Worm (Caenorhabditis elegans) whole organism, L1 larva: ENCODE data around the gene W07G4.8.

Experiments used
- C16A3.4 ChIP-seq: fragments of 150-350 bp; optimal IDR thresholded peaks from 2 replicates; lab custom pipeline; 2014; ENCODE audit warnings: missing biosample characterization, missing genetic modification characterization
- aha-1 ChIP-seq: fragments of 150-350 bp; optimal IDR thresholded peaks from 2 replicates; lab custom pipeline; 2014; ENCODE audit warnings: missing biosample characterization, missing genetic modification characterization
- alr-1 ChIP-seq: fragments of 200-800 bp; sonication (Bioruptor generic); optimal IDR thresholded peaks from 2 replicates; lab custom pipeline; 2018; ENCODE audit warnings: borderline replicate concordance, mild to moderate bottlenecking, missing genetic modification characterization, missing compliant biosample characterization
- blmp-1 ChIP-seq: fragments of 150-350 bp; optimal IDR thresholded peaks from 2 replicates; lab custom pipeline; 2014; ENCODE audit warnings: missing biosample characterization, missing genetic modification characterization
- ceh-63 ChIP-seq: fragments of 200-800 bp; sonication (Bioruptor generic); optimal IDR thresholded peaks from 2 replicates; lab custom pipeline; 2018; ENCODE audit warnings: mild to moderate bottlenecking, missing genetic modification characterization, missing compliant biosample characterization
- ceh-82 ChIP-seq, 3 experiments: fragments of 150-350 bp in 1 of 3; sonication (generic microtip) in 2 of 3; optimal IDR thresholded peaks; 2 replicates each; lab custom pipeline; 2014 to 2017; ENCODE audit warnings: missing biosample characterization in 3 of 3, missing genetic modification characterization in 3 of 3
- dpl-1 ChIP-seq, 3 experiments: fragments of 150-350 bp in 2 of 3; sonication (generic microtip) in 1 of 3; optimal IDR thresholded peaks; 2 replicates each; lab custom pipeline; 2014 to 2017; ENCODE audit warnings: missing biosample characterization in 3 of 3, missing genetic modification characterization in 3 of 3, missing genetic modification reagents in 3 of 3
- dsc-1 ChIP-seq: sonication (generic microtip); optimal IDR thresholded peaks from 2 replicates; lab custom pipeline; 2016; ENCODE audit warnings: mild to moderate bottlenecking, missing genetic modification characterization, missing compliant biosample characterization
- egl-27 ChIP-seq, 2 experiments: fragments of 150-350 bp in 1 of 2; sonication (generic microtip); optimal IDR thresholded peaks; 3 replicates each; lab custom pipeline; 2017 to 2018; ENCODE audit warnings: missing biosample characterization in 2 of 2, missing genetic modification characterization in 2 of 2, missing genetic modification reagents in 2 of 2
- elt-2 ChIP-seq: sonication (generic microtip); optimal IDR thresholded peaks from 2 replicates; lab custom pipeline; 2016; ENCODE audit warnings: missing genetic modification characterization, mild to moderate bottlenecking, inconsistent platforms, missing compliant biosample characterization, missing genetic modification reagents
- elt-3 ChIP-seq, 6 experiments: fragments of 150-350 bp in 1 of 6; sonication (generic microtip); optimal IDR thresholded peaks; 2 replicates each; lab custom pipeline; 2017 to 2018; ENCODE audit warnings: missing biosample characterization in 6 of 6, missing genetic modification characterization in 6 of 6, inconsistent platforms in 1 of 6
- fkh-10 ChIP-seq: sonication (generic microtip); optimal IDR thresholded peaks from 2 replicates; lab custom pipeline; 2017; ENCODE audit warnings: missing biosample characterization, missing genetic modification reagents, missing genetic modification characterization
- hlh-17 ChIP-seq: fragments of 200-800 bp; sonication (Bioruptor generic); optimal IDR thresholded peaks from 2 replicates; lab custom pipeline; 2018; ENCODE audit warnings: missing genetic modification characterization, mild to moderate bottlenecking, missing compliant biosample characterization, moderate library complexity, borderline replicate concordance
- irx-1 ChIP-seq: sonication (generic microtip); optimal IDR thresholded peaks from 2 replicates; lab custom pipeline; 2016; ENCODE audit warnings: missing genetic modification characterization, missing compliant biosample characterization
- jun-1 ChIP-seq: fragments of 150-350 bp; optimal IDR thresholded peaks from 2 replicates; lab custom pipeline; 2014; ENCODE audit warnings: missing biosample characterization, missing genetic modification reagents, missing genetic modification characterization
- lin-14 ChIP-seq: fragments of 200-800 bp; sonication (Bioruptor generic); optimal IDR thresholded peaks from 2 replicates; lab custom pipeline; 2018; ENCODE audit warnings: mild to moderate bottlenecking, missing genetic modification characterization, moderate library complexity, missing compliant biosample characterization
- lin-35 ChIP-seq, 2 experiments: fragments of 150-350 bp; optimal IDR thresholded peaks; 2 replicates each; lab custom pipeline; 2014; ENCODE audit warnings: missing biosample characterization in 2 of 2, missing genetic modification characterization in 2 of 2, missing genetic modification reagents in 2 of 2
- mab-9 ChIP-seq: fragments of 200-800 bp; sonication (Bioruptor generic); IDR thresholded peaks from 2 replicates; pipeline ENCODE4 v1.3.6; 2022; ENCODE audit warnings: missing genetic modification reagents, missing genetic modification characterization, missing compliant biosample characterization
- mdl-1 ChIP-seq, 2 experiments: fragments of 150-350 bp; optimal IDR thresholded peaks; 2 replicates each; lab custom pipeline; 2014 to 2017; ENCODE audit warnings: missing biosample characterization in 2 of 2, missing genetic modification characterization in 2 of 2, inconsistent platforms in 1 of 2
- mef-2 ChIP-seq: fragments of 150-350 bp; optimal IDR thresholded peaks from 2 replicates; lab custom pipeline; 2014; ENCODE audit warnings: missing biosample characterization, missing genetic modification characterization
- nhr-11 ChIP-seq: fragments of 150-350 bp; optimal IDR thresholded peaks from 2 replicates; lab custom pipeline; 2014; ENCODE audit warnings: missing biosample characterization, missing genetic modification characterization
- nhr-19 ChIP-seq: fragments of 200-800 bp; sonication (Bioruptor generic); conservative IDR thresholded peaks from 2 replicates; pipeline ENCODE4 v1.3.6; 2022; ENCODE audit warnings: missing genetic modification characterization, missing compliant biosample characterization
- nhr-20 ChIP-seq: sonication (generic microtip); optimal IDR thresholded peaks from 2 replicates; lab custom pipeline; 2016; ENCODE audit warnings: mild to moderate bottlenecking, missing genetic modification characterization, missing compliant biosample characterization
- nhr-28 ChIP-seq: fragments of 150-350 bp; optimal IDR thresholded peaks from 2 replicates; lab custom pipeline; 2014; ENCODE audit warnings: missing biosample characterization, missing genetic modification characterization
- nhr-47 ChIP-seq: sonication (generic microtip); optimal IDR thresholded peaks from 2 replicates; lab custom pipeline; 2016; ENCODE audit warnings: mild to moderate bottlenecking, missing genetic modification characterization, moderate library complexity, missing compliant biosample characterization
- nhr-76 ChIP-seq: sonication (generic microtip); optimal IDR thresholded peaks from 2 replicates; lab custom pipeline; 2017; ENCODE audit warnings: missing biosample characterization, missing genetic modification characterization
- nhr-77 ChIP-seq: fragments of 150-350 bp; optimal IDR thresholded peaks from 2 replicates; lab custom pipeline; 2014; ENCODE audit warnings: missing biosample characterization, missing genetic modification characterization
- nhr-84 ChIP-seq: sonication (generic microtip); optimal IDR thresholded peaks from 2 replicates; lab custom pipeline; 2017; ENCODE audit warnings: missing biosample characterization, missing genetic modification characterization
- nhr-90 ChIP-seq: sonication (generic microtip); optimal IDR thresholded peaks from 2 replicates; lab custom pipeline; 2016; ENCODE audit warnings: mild to moderate bottlenecking, missing genetic modification characterization, missing compliant biosample characterization; ENCODE audit not compliant: poor library complexity
- pax-3 ChIP-seq: fragments of 200-800 bp; sonication (Bioruptor generic); optimal IDR thresholded peaks from 2 replicates; lab custom pipeline; 2018; ENCODE audit warnings: mild to moderate bottlenecking, missing genetic modification characterization, moderate library complexity, missing compliant biosample characterization
- snpc-4 ChIP-seq: fragments of 150-350 bp; optimal IDR thresholded peaks from 2 replicates; lab custom pipeline; 2014; ENCODE audit warnings: missing biosample characterization, missing genetic modification characterization
- snu-23 ChIP-seq: sonication (generic microtip); optimal IDR thresholded peaks from 2 replicates; lab custom pipeline; 2016; ENCODE audit warnings: missing genetic modification characterization, missing compliant biosample characterization
- sox-4 ChIP-seq: sonication (generic microtip); optimal IDR thresholded peaks from 2 replicates; lab custom pipeline; 2016; ENCODE audit warnings: missing genetic modification characterization, missing compliant biosample characterization
- sptf-1 ChIP-seq: fragments of 150-350 bp; optimal IDR thresholded peaks from 2 replicates; lab custom pipeline; 2014; ENCODE audit warnings: missing biosample characterization, missing genetic modification characterization
- swsn-7 ChIP-seq: sonication (generic microtip); optimal IDR thresholded peaks from 2 replicates; lab custom pipeline; 2016; ENCODE audit warnings: missing genetic modification characterization, missing compliant biosample characterization
- tbx-2 ChIP-seq: sonication (generic microtip); optimal IDR thresholded peaks from 2 replicates; lab custom pipeline; 2016; ENCODE audit warnings: missing genetic modification characterization, missing compliant biosample characterization
- unc-30 ChIP-seq: sonication (generic microtip); optimal IDR thresholded peaks from 2 replicates; lab custom pipeline; 2017; ENCODE audit warnings: missing biosample characterization, missing genetic modification characterization
- unc-62 ChIP-seq: fragments of 150-350 bp; optimal IDR thresholded peaks from 2 replicates; lab custom pipeline; 2014; ENCODE audit warnings: missing biosample characterization, missing genetic modification reagents, missing genetic modification characterization
- vab-15 ChIP-seq: sonication (generic microtip); optimal IDR thresholded peaks from 2 replicates; lab custom pipeline; 2017; ENCODE audit warnings: missing genotype, mild to moderate bottlenecking, missing genetic modification characterization, missing compliant biosample characterization
- xbp-1 ChIP-seq: sonication (generic microtip); optimal IDR thresholded peaks from 2 replicates; lab custom pipeline; 2016; ENCODE audit warnings: missing genetic modification characterization, missing compliant biosample characterization
- zag-1 ChIP-seq: fragments of 150-350 bp; optimal IDR thresholded peaks from 2 replicates; lab custom pipeline; 2014; ENCODE audit warnings: missing biosample characterization, missing genetic modification characterization
- zip-4 ChIP-seq: fragments of 200-800 bp; sonication (Bioruptor generic); optimal IDR thresholded peaks from 2 replicates; lab custom pipeline; 2018; ENCODE audit warnings: mild to moderate bottlenecking, missing genetic modification characterization, moderate library complexity, missing compliant biosample characterization

Gene W07G4.8

DNA sequence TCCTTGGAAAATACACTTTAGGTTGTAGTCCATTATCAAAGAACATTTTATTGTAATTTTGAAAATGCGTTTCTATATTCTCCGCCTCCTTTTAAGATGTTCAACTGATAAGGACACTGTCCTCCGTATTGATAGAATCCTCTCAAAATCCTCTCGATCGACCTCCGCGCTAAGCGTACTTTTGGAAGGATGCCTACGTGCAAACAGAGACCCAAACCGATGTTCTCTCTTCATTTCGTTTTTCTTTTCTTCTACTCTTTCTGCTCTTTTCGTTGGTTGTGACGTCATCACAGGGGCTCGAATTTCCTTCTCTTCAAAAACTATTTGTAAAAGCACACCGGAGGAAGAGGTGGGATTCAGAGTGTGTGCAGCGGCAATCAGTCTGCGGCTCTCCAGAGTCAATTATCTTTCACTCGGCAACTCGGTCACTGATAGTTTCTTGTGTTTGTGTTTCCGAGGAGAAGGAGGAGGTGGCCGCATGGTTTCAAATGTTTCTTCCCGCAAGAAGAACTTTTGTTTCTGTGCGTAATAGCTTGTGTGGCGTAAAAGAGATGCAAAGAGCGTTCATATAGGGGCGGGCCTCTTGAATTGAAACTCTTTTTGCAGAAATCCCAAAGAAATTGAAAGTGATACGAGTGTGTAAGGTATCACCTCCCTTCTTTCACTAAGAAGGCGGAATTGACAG is 33.2 kb upstream of the W07G4.8 start, which contains the start of gene C34B4.2 (continued):
- TF ChIP-seq blmp-1 (tag; lab: Kevin White, UChicago) (peak; percentile 78), aha-1 (tag; lab: Kevin White, UChicago) (peak; percentile 92), tbx-2 (tag; lab: Kevin White, UChicago) (peak; percentile 87), mab-9 (GFP tag; lab: Robert Waterston, UW) (peak; percentile 73), mef-2 (tag; lab: Kevin White, UChicago) (peak; percentile 22), nhr-28 (tag; lab: Kevin White, UChicago) (no peak), sox-4 (tag; lab: Kevin White, UChicago) (peak; percentile 32), unc-62 (GFP tag; lab: Kevin White, UChicago) (no peak), lin-14 (peak; percentile 90), sptf-1 (tag; lab: Kevin White, UChicago) (no peak), xbp-1 (tag; lab: Kevin White, UChicago) (peak; percentile 37), dpl-1 (GFP tag; optimal IDR thresholded peaks at IDR 0.05; lab: Kevin White, UChicago) (peak in 2 of 3 experiments; percentile 7 to 45), jun-1 (tag; lab: Kevin White, UChicago) (no peak), swsn-7 (tag; lab: Kevin White, UChicago) (peak; percentile 64), nhr-20 (tag; lab: Kevin White, UChicago) (peak; percentile 83), lin-35 (GFP tag; optimal IDR thresholded peaks at IDR 0.05; lab: Kevin White, UChicago) (peak; percentile 33 to 34), egl-27 (tag; optimal IDR thresholded peaks at IDR 0.05; lab: Kevin White, UChicago) (peak; percentile 81 to 84), pax-3 (tag; lab: Kevin White, UChicago) (peak; percentile 84), fkh-10 (GFP tag; lab: Kevin White, UChicago) (peak; percentile 27), C16A3.4 (tag; lab: Kevin White, UChicago) (peak; percentile 35), elt-3 (tag; optimal IDR thresholded peaks at IDR 0.05; lab: Kevin White, UChicago) (peak in 2 of 6 experiments; percentile 8 to 38), nhr-90 (tag; lab: Kevin White, UChicago) (peak; percentile 59), zag-1 (no peak), nhr-76 (tag; lab: Kevin White, UChicago) (no peak), hlh-17 (GFP tag; lab: Kevin White, UChicago) (no peak), snu-23 (peak; percentile 68), nhr-84 (no peak), vab-15 (no peak), dsc-1 (tag; lab: Kevin White, UChicago) (peak; percentile 32), irx-1 (tag; lab: Kevin White, UChicago) (peak; percentile 63), snpc-4 (tag; lab: Kevin White, UChicago) (no peak), ceh-82 (tag; optimal IDR thresholded peaks at IDR 0.05; lab: Kevin White, UChicago) (peak in 1 of 3 experiments; percentile 24), alr-1 (tag; lab: Kevin White, UChicago) (no peak), nhr-11 (tag; lab: Kevin White, UChicago) (peak; percentile 25), unc-30 (tag; lab: Kevin White, UChicago) (no peak), ceh-63 (GFP tag; lab: Kevin White, UChicago) (no peak), zip-4 (GFP tag; lab: Kevin White, UChicago) (peak; percentile 40), elt-2 (tag; lab: Kevin White, UChicago) (peak; percentile 76), nhr-47 (peak; percentile 57), nhr-77 (tag; lab: Kevin White, UChicago) (peak; percentile 88), nhr-19 (GFP tag; lab: Robert Waterston, UW) (peak; percentile 92), mdl-1 (tag; optimal IDR thresholded peaks at IDR 0.05; lab: Kevin White, UChicago) (peak in 1 of 2 experiments; percentile 79)
